Worm (Caenorhabditis elegans) whole organism, early embryonic: ENCODE data around the gene npr-39.

ENCODE experiments used
- B0310.2 ChIP-seq: sonication (generic microtip); optimal IDR thresholded peaks from 2 replicates; lab custom pipeline; 2016; ENCODE audit warnings: mild to moderate bottlenecking, missing genetic modification characterization, missing compliant biosample characterization
- ama-1 ChIP-seq: fragments of 150-350 bp; optimal IDR thresholded peaks from 2 replicates; lab custom pipeline; 2014
- ceh-13 ChIP-seq: fragments of 200-800 bp; sonication (Bioruptor generic); optimal IDR thresholded peaks from 2 replicates; lab custom pipeline; 2018; ENCODE audit warnings: mild to moderate bottlenecking, missing genetic modification characterization, missing compliant biosample characterization
- ceh-36 ChIP-seq: sonication (generic microtip); optimal IDR thresholded peaks from 2 replicates; lab custom pipeline; 2016; ENCODE audit warnings: missing genetic modification characterization, inconsistent platforms, missing compliant biosample characterization
- ets-7 ChIP-seq: sonication (generic microtip); optimal IDR thresholded peaks from 2 replicates; lab custom pipeline; 2016; ENCODE audit warnings: missing genotype, missing genetic modification characterization, missing compliant biosample characterization
- hmg-4 ChIP-seq: fragments of 200-800 bp; sonication (Bioruptor generic); optimal IDR thresholded peaks from 2 replicates; lab custom pipeline; 2018; ENCODE audit warnings: mild to moderate bottlenecking, missing genetic modification characterization, missing compliant biosample characterization
- hnd-1 ChIP-seq: sonication (generic microtip); optimal IDR thresholded peaks from 2 replicates; lab custom pipeline; 2016; ENCODE audit warnings: missing genetic modification characterization, missing compliant biosample characterization
- pes-1 ChIP-seq: fragments of 200-800 bp; sonication (Bioruptor generic); IDR thresholded peaks from 2 replicates; pipeline ENCODE4 v1.3.6; 2022; ENCODE audit warnings: missing genetic modification reagents, missing genetic modification characterization, missing compliant biosample characterization
- tbx-11 ChIP-seq: fragments of 200-800 bp; sonication (Bioruptor generic); IDR thresholded peaks from 2 replicates; pipeline ENCODE4 v1.3.6; 2022; ENCODE audit warnings: missing genetic modification characterization, missing compliant biosample characterization
- tbx-37 ChIP-seq: fragments of 200-800 bp; sonication (Bioruptor generic); conservative IDR thresholded peaks from 2 replicates; pipeline ENCODE4 v1.3.6; 2022; ENCODE audit warnings: missing genetic modification reagents, missing genetic modification characterization, missing compliant biosample characterization

- TF ChIP-seq ama-1 (lab: Kevin White, UChicago) (no peak), ceh-13 (GFP tag; lab: Kevin White, UChicago) (no peak), pes-1 (no peak), tbx-37 (GFP tag; lab: Robert Waterston, UW) (no peak), ets-7 (tag; lab: Kevin White, UChicago) (no peak), hmg-4 (GFP tag; lab: Kevin White, UChicago) (no peak), B0310.2 (tag; lab: Kevin White, UChicago) (no peak), tbx-11 (GFP tag; lab: Robert Waterston, UW) (no peak), hnd-1 (tag; lab: Kevin White, UChicago) (no peak), ceh-36 (tag; lab: Kevin White, UChicago) (no peak)
Measured at ce11 chrV:10075441-10075840, 8.6 kb downstream of the npr-39 start, which contains the start of gene F57A8.7.
